Worm (Caenorhabditis elegans): ENCODE results near the gene F44E7.4.

The F44E7.4 gene

DNA sequence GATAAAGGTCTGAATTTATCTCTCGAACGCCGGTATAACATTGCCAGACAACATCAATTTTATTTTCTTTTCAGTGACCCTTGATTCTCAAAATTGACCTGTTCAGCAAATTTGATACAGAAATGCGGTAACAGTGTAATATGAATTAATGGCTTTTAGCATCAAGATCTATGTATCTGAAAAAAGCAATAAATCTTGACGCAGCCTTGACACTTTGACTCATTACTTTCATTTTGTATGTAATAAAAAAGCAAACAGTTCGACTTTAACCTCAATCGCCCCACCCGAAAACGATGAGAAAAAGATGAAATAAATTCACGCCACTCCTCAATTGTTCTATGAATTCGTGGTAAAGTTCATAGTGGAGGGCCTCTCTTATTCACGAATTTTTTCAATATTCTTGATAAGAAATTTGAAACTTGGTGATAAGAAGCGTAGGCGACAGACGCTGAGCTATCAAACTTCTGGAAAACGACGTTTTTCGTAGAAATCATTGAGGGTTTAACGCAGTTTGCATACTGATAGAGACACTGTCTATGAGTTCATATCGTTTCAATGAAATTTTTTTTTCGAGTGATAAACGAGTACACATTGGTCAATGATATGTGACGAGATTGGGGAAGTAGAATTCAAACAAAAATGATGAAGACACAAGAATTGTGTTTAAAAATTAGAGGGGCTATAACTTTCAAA is 44.8 kb upstream of the F44E7.4 start (continued):
- TF ChIP-seq mep-1 (tag; optimal IDR thresholded peaks at IDR 0.05), result no peak
- TF ChIP-seq ztf-4 (tag; optimal IDR thresholded peaks at IDR 0.05), result no peak
- no peak for TF ChIP-seq nhr-77 (tag; optimal IDR thresholded peaks at IDR 0.05)
- TF ChIP-seq lsy-2 (tag; optimal IDR thresholded peaks at IDR 0.05), result no peak
- TF ChIP-seq nhr-237 (tag; optimal IDR thresholded peaks at IDR 0.05), result no peak
- no peak for TF ChIP-seq nhr-11 (tag; optimal IDR thresholded peaks at IDR 0.05)
- no peak for TF ChIP-seq unc-98 (GFP tag; IDR thresholded peaks at IDR 0.05)
- TF ChIP-seq unc-130 (tag; optimal IDR thresholded peaks at IDR 0.05), result no peak
- no peak for TF ChIP-seq lin-15B (tag; optimal IDR thresholded peaks at IDR 0.05)
- TF ChIP-seq aha-1 (tag; optimal IDR thresholded peaks at IDR 0.05), result no peak
- no peak for TF ChIP-seq alr-1 (tag; optimal IDR thresholded peaks at IDR 0.05; ENCODE audit: borderline replicate concordance)
- TF ChIP-seq unc-86 (tag; optimal IDR thresholded peaks at IDR 0.05), result no peak
- no peak for TF ChIP-seq swsn-7 (tag; optimal IDR thresholded peaks at IDR 0.05)
- no peak for TF ChIP-seq ceh-63 (GFP tag; optimal IDR thresholded peaks at IDR 0.05)
- no peak for TF ChIP-seq zip-4 (GFP tag; optimal IDR thresholded peaks at IDR 0.05)
- TF ChIP-seq nhr-20 (tag; optimal IDR thresholded peaks at IDR 0.05), result peak; percentile 2
- TF ChIP-seq aly-2 (tag; optimal IDR thresholded peaks at IDR 0.05), result no peak
- TF ChIP-seq nhr-12 (tag; optimal IDR thresholded peaks at IDR 0.05), result no peak
- TF ChIP-seq nhr-47 (tag; optimal IDR thresholded peaks at IDR 0.05), result no peak
- no peak for TF ChIP-seq lin-35 (GFP tag; optimal IDR thresholded peaks at IDR 0.05)
- no peak for TF ChIP-seq nhr-84 (tag; optimal IDR thresholded peaks at IDR 0.05)
- peak; percentile 85 for TF ChIP-seq tlp-1 (tag; optimal IDR thresholded peaks at IDR 0.05)
- TF ChIP-seq fkh-4 (tag; optimal IDR thresholded peaks at IDR 0.05; ENCODE audit: borderline replicate concordance), result no peak
- no peak for TF ChIP-seq C04F5.9 (tag; optimal IDR thresholded peaks at IDR 0.05)
- TF ChIP-seq ets-5 (GFP tag; IDR thresholded peaks at IDR 0.05), result no peak
- no peak for TF ChIP-seq F16B12.6 (tag; optimal IDR thresholded peaks at IDR 0.05)
- no peak for TF ChIP-seq mef-2 (tag; optimal IDR thresholded peaks at IDR 0.05)

DNA sequence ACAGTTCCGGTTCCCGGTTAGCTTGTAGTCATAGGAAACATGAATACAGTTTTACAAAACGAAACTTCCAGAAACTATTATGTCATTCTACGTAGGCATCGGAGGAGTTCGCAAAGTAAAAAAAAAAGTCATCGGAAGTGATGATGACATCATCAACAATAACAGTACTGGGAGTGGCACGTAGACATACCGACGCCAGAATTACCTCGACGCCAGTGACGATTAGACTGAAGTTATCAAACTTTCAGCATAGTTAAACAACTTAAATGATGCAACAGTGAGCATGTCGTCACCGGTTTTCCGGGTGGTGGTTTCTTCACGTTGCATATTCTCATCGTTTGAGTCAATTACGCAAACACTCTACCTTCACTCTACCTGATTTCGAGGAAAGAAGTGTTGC is 43.6 kb upstream of the F44E7.4 start:
- TF ChIP-seq fkh-8 (tag; optimal IDR thresholded peaks at IDR 0.05) (no peak), ceh-88 (GFP tag; IDR thresholded peaks at IDR 0.05) (no peak), sox-4 (tag; optimal IDR thresholded peaks at IDR 0.05) (no peak), elt-3 (tag; optimal IDR thresholded peaks at IDR 0.05) (no peak), grh-1 (GFP tag; IDR thresholded peaks at IDR 0.05) (no peak), ets-5 (GFP tag; IDR thresholded peaks at IDR 0.05) (no peak), unc-62 (GFP tag; optimal IDR thresholded peaks at IDR 0.05) (no peak), mef-2 (tag; optimal IDR thresholded peaks at IDR 0.05) (no peak), ceh-63 (GFP tag; optimal IDR thresholded peaks at IDR 0.05) (no peak), ztf-4 (tag; optimal IDR thresholded peaks at IDR 0.05) (no peak)

- TF ChIP-seq zag-1 (tag; optimal IDR thresholded peaks at IDR 0.05), result no peak
- TF ChIP-seq fos-1 (tag; optimal IDR thresholded peaks at IDR 0.05), result no peak
- TF ChIP-seq efl-1 (optimal IDR thresholded peaks at IDR 0.05), result no peak
- TF ChIP-seq efl-1 (GFP tag; optimal IDR thresholded peaks at IDR 0.05 in 1 of 2), result no peak
- TF ChIP-seq irx-1 (tag; optimal IDR thresholded peaks at IDR 0.05), result no peak
- TF ChIP-seq ceh-8 (GFP tag; optimal IDR thresholded peaks at IDR 0.05), result no peak
- no peak for TF ChIP-seq dsc-1 (tag; optimal IDR thresholded peaks at IDR 0.05)
- TF ChIP-seq fkh-10 (GFP tag; optimal IDR thresholded peaks at IDR 0.05), result no peak
- no peak for TF ChIP-seq C34B4.2 (tag; optimal IDR thresholded peaks at IDR 0.05)
- TF ChIP-seq pqm-1 (tag; optimal IDR thresholded peaks at IDR 0.05), result peak; percentile 22
- TF ChIP-seq fkh-4 (tag; optimal IDR thresholded peaks at IDR 0.05; ENCODE audit: borderline replicate concordance), result no peak
- TF ChIP-seq mab-9 (GFP tag; IDR thresholded peaks at IDR 0.05), result no peak
- TF ChIP-seq ztf-4 (tag; optimal IDR thresholded peaks at IDR 0.05), result no peak
- TF ChIP-seq elt-2 (tag; optimal IDR thresholded peaks at IDR 0.05), result peak; percentile 56
- TF ChIP-seq hlh-17 (GFP tag; optimal IDR thresholded peaks at IDR 0.05; ENCODE audit: borderline replicate concordance), result no peak
These were observed 43.1 kb upstream of the F44E7.4 start for ce11 chrV:5819903-5820302.

Data from whole organism, L1 larva.